Fruit fly (Drosophila melanogaster): Measurements from ENCODE around the gene alpha-Est3.

The alpha-Est3 gene

dm6 chr3R:7502276-7502675 is 39.2 kb downstream of the alpha-Est3 start, which contains the start of gene Mics1:
Mics1 (minus strand) TSS chr3R:7502376.
- TF ChIP-seq Sp1 (GFP tag; optimal IDR thresholded peaks at IDR 0.05) (no peak), Hnf4 (GFP tag; optimal IDR thresholded peaks at IDR 0.05) (no peak), CrebA (GFP tag; optimal IDR thresholded peaks at IDR 0.05; ENCODE audit: borderline replicate concordance) (no peak), jim (GFP tag; optimal IDR thresholded peaks at IDR 0.05) (no peak), rgr (GFP tag; optimal IDR thresholded peaks at IDR 0.05) (no peak), sage (GFP tag; optimal IDR thresholded peaks at IDR 0.05) (no peak), dl (GFP tag; optimal IDR thresholded peaks at IDR 0.05; ENCODE audit: insufficient read depth in 1 of 2, partially characterized antibody in 2 of 2) (no peak), Dfd (GFP tag; optimal IDR thresholded peaks at IDR 0.05) (no peak), sv (GFP tag; optimal IDR thresholded peaks at IDR 0.05) (no peak), usp (GFP tag; optimal IDR thresholded peaks at IDR 0.05) (no peak), tai (GFP tag; optimal IDR thresholded peaks at IDR 0.05) (no peak), h (GFP tag; optimal IDR thresholded peaks at IDR 0.05) (no peak), woc (GFP tag; optimal IDR thresholded peaks at IDR 0.05) (no peak), GATAd (GFP tag; optimal IDR thresholded peaks at IDR 0.05) (no peak)

- TF ChIP-seq CG32264 (GFP tag; optimal IDR thresholded peaks at IDR 0.05) = no peak
- peak; percentile 31 for TF ChIP-seq rgr (GFP tag; optimal IDR thresholded peaks at IDR 0.05)
- no peak for TF ChIP-seq jim (GFP tag; optimal IDR thresholded peaks at IDR 0.05)
- TF ChIP-seq dl (GFP tag; optimal IDR thresholded peaks at IDR 0.05; ENCODE audit: insufficient read depth in 1 of 2, partially characterized antibody in 2 of 2) = no peak
- TF ChIP-seq woc (GFP tag; optimal IDR thresholded peaks at IDR 0.05) = no peak
- TF ChIP-seq sv (GFP tag; optimal IDR thresholded peaks at IDR 0.05) = no peak
- TF ChIP-seq N (GFP tag; optimal IDR thresholded peaks at IDR 0.05) = no peak
- TF ChIP-seq h (GFP tag; optimal IDR thresholded peaks at IDR 0.05) = peak; percentile 33
- no peak for TF ChIP-seq tai (GFP tag; optimal IDR thresholded peaks at IDR 0.05)
- TF ChIP-seq Jra (GFP tag; optimal IDR thresholded peaks at IDR 0.05) = no peak
- no peak for TF ChIP-seq psq (GFP tag; optimal IDR thresholded peaks at IDR 0.05)
These were observed 40.9 kb downstream of the alpha-Est3 start for dm6 chr3R:7500513-7500912.

dm6 chr3R:7499488-7499887 is 41.9 kb downstream of the alpha-Est3 start:
- TF ChIP-seq Myc (optimal IDR thresholded peaks at IDR 0.05) = no peak

- TF ChIP-seq Hr83 (GFP tag; optimal IDR thresholded peaks at IDR 0.05; ENCODE audit: poor library complexity, severe bottlenecking) (no peak), CG9705 (GFP tag; optimal IDR thresholded peaks at IDR 0.05) (no peak), ey (GFP tag; optimal IDR thresholded peaks at IDR 0.05) (no peak), h (GFP tag; optimal IDR thresholded peaks at IDR 0.05) (peak; percentile 56), CrebA (GFP tag; optimal IDR thresholded peaks at IDR 0.05; ENCODE audit: borderline replicate concordance) (peak; percentile 41), Sp1 (GFP tag; optimal IDR thresholded peaks at IDR 0.05) (peak; percentile 16), brk (GFP tag; optimal IDR thresholded peaks at IDR 0.05) (no peak), Hnf4 (GFP tag; optimal IDR thresholded peaks at IDR 0.05) (no peak), Dif (GFP tag; optimal IDR thresholded peaks at IDR 0.05; ENCODE audit: partially characterized antibody) (no peak), Dfd (GFP tag; optimal IDR thresholded peaks at IDR 0.05) (no peak), Vsx2 (GFP tag; optimal IDR thresholded peaks at IDR 0.05; ENCODE audit: partially characterized antibody) (no peak), Myc (optimal IDR thresholded peaks at IDR 0.05) (no peak), OdsH (GFP tag; optimal IDR thresholded peaks at IDR 0.05) (peak; percentile 25), Rel (GFP tag; optimal IDR thresholded peaks at IDR 0.05) (peak; percentile 18), Rel (tag; optimal IDR thresholded peaks at IDR 0.05) (peak; percentile 74), br (GFP tag; optimal IDR thresholded peaks at IDR 0.05) (peak; percentile 33), dsf (GFP tag; optimal IDR thresholded peaks at IDR 0.05; ENCODE audit: borderline replicate concordance) (no peak)
These were observed 43.9 kb downstream of the alpha-Est3 start for dm6 chr3R:7497488-7497887.

- no peak for TF ChIP-seq dsf (GFP tag; optimal IDR thresholded peaks at IDR 0.05; ENCODE audit: borderline replicate concordance)
- no peak for TF ChIP-seq foxo (GFP tag; optimal IDR thresholded peaks at IDR 0.05)
- TF ChIP-seq fru (GFP tag; optimal IDR thresholded peaks at IDR 0.05) = no peak
- no peak for TF ChIP-seq br (GFP tag; optimal IDR thresholded peaks at IDR 0.05)
- no peak for TF ChIP-seq psq (GFP tag; optimal IDR thresholded peaks at IDR 0.05)
- no peak for TF ChIP-seq tai (GFP tag; optimal IDR thresholded peaks at IDR 0.05)
- TF ChIP-seq ey (GFP tag; optimal IDR thresholded peaks at IDR 0.05) = no peak
- no peak for TF ChIP-seq Hnf4 (GFP tag; optimal IDR thresholded peaks at IDR 0.05)
- no peak for TF ChIP-seq lola (GFP tag; optimal IDR thresholded peaks at IDR 0.05)
- TF ChIP-seq usp (GFP tag; optimal IDR thresholded peaks at IDR 0.05) = no peak
- no peak for TF ChIP-seq dl (GFP tag; optimal IDR thresholded peaks at IDR 0.05; ENCODE audit: insufficient read depth in 1 of 2, partially characterized antibody in 2 of 2)
- no peak for TF ChIP-seq woc (GFP tag; optimal IDR thresholded peaks at IDR 0.05)
- no peak for TF ChIP-seq Dfd (GFP tag; optimal IDR thresholded peaks at IDR 0.05)
- TF ChIP-seq Mio (GFP tag; optimal IDR thresholded peaks at IDR 0.05) = no peak
- no peak for TF ChIP-seq Sp1 (GFP tag; optimal IDR thresholded peaks at IDR 0.05)
- no peak for TF ChIP-seq CrebA (GFP tag; optimal IDR thresholded peaks at IDR 0.05; ENCODE audit: borderline replicate concordance)
These were observed 47.7 kb downstream of the alpha-Est3 start, which contains the start of gene alpha-Est10 for dm6 chr3R:7493745-7494144. alpha-Est10 (minus strand) TSS chr3R:7493845.
